Worm (Caenorhabditis elegans) whole organism, L4 larva: ENCODE results near the gene mcu-1.
A peak's percentile ranks its signal among the peaks of the same experiment; 100 is the strongest.

Experiments used
- F49E8.2 ChIP-seq: sonication (generic microtip); optimal IDR thresholded peaks from 2 replicates; lab custom pipeline; 2016; ENCODE audit warnings: missing compliant biosample characterization, mild to moderate bottlenecking, missing genetic modification characterization, borderline replicate concordance
- R02D3.7 ChIP-seq: fragments of 150-350 bp; sonication (generic microtip); optimal IDR thresholded peaks from 3 replicates; lab custom pipeline; 2014; ENCODE audit warnings: missing biosample characterization, missing genetic modification characterization
- ZK337.2 ChIP-seq: fragments of 200-800 bp; sonication (Bioruptor generic); IDR thresholded peaks from 2 replicates; pipeline ENCODE4 v1.3.6; 2022; ENCODE audit warnings: missing genetic modification reagents, missing genetic modification characterization, missing compliant biosample characterization
- attf-4 ChIP-seq: sonication (generic microtip); optimal IDR thresholded peaks from 3 replicates; lab custom pipeline; 2017; ENCODE audit warnings: missing biosample characterization, missing genetic modification characterization
- ceh-28 ChIP-seq: fragments of 150-350 bp; optimal IDR thresholded peaks from 2 replicates; lab custom pipeline; 2014; ENCODE audit warnings: missing biosample characterization, missing genetic modification reagents, missing genetic modification characterization
- ceh-32 ChIP-seq: sonication (generic microtip); optimal IDR thresholded peaks from 2 replicates; lab custom pipeline; 2016; ENCODE audit warnings: mild to moderate bottlenecking, missing genetic modification characterization, missing compliant biosample characterization; ENCODE audit not compliant: poor library complexity
- ceh-62 ChIP-seq: sonication (generic microtip); optimal IDR thresholded peaks from 2 replicates; lab custom pipeline; 2017; ENCODE audit warnings: missing biosample characterization, missing genetic modification characterization
- ceh-82 ChIP-seq: sonication (generic microtip); optimal IDR thresholded peaks from 2 replicates; lab custom pipeline; 2017; ENCODE audit warnings: missing biosample characterization, missing genetic modification characterization
- daf-12 ChIP-seq: fragments of 150-350 bp; optimal IDR thresholded peaks from 2 replicates; lab custom pipeline; 2014; ENCODE audit warnings: missing biosample characterization, missing genetic modification reagents, missing genetic modification characterization
- daf-16 ChIP-seq, 3 experiments: sonication (generic microtip); optimal IDR thresholded peaks; 2 replicates each; lab custom pipeline; 2016 to 2017; ENCODE audit warnings: missing genetic modification characterization in 3 of 3, missing genetic modification reagents in 3 of 3, mild to moderate bottlenecking in 2 of 3, missing compliant biosample characterization in 2 of 3, missing biosample characterization in 1 of 3, moderate library complexity in 1 of 3
- dmd-6 ChIP-seq: fragments of 200-800 bp; sonication (Bioruptor generic); IDR thresholded peaks from 2 replicates; pipeline ENCODE4 v1.3.6; 2022; ENCODE audit warnings: missing genetic modification reagents, missing genetic modification characterization, missing compliant biosample characterization
- dmd-8 ChIP-seq: fragments of 200-800 bp; sonication (Bioruptor generic); IDR thresholded peaks from 2 replicates; pipeline ENCODE4 v1.3.6; 2022; ENCODE audit warnings: missing genetic modification characterization, missing compliant biosample characterization
- dmd-9 ChIP-seq: fragments of 200-800 bp; sonication (Bioruptor generic); IDR thresholded peaks from 2 replicates; pipeline ENCODE4 v1.3.6; 2022; ENCODE audit warnings: missing genetic modification reagents, missing genetic modification characterization, missing compliant biosample characterization
- dpl-1 ChIP-seq: fragments of 150-350 bp; optimal IDR thresholded peaks from 2 replicates; lab custom pipeline; 2014; ENCODE audit warnings: missing biosample characterization, missing genetic modification reagents, missing genetic modification characterization
- duxl-1 ChIP-seq: sonication (generic microtip); optimal IDR thresholded peaks from 2 replicates; lab custom pipeline; 2016; ENCODE audit warnings: mild to moderate bottlenecking, missing genetic modification characterization, moderate library complexity, missing compliant biosample characterization; ENCODE audit not compliant: poor library complexity
- dve-1 ChIP-seq: sonication (generic microtip); optimal IDR thresholded peaks from 2 replicates; lab custom pipeline; 2017; ENCODE audit warnings: antibody characterized with exemption, mild to moderate bottlenecking, missing genetic modification characterization, missing compliant biosample characterization; ENCODE audit not compliant: insufficient read depth
- egl-27 ChIP-seq: sonication (generic microtip); optimal IDR thresholded peaks from 3 replicates; lab custom pipeline; 2017; ENCODE audit warnings: missing biosample characterization, missing genetic modification reagents, missing genetic modification characterization
- fos-1 ChIP-seq: fragments of 150-350 bp; optimal IDR thresholded peaks from 2 replicates; lab custom pipeline; 2014; ENCODE audit warnings: missing biosample characterization, missing genetic modification characterization
- hlh-30 ChIP-seq: sonication (generic microtip); optimal IDR thresholded peaks from 2 replicates; lab custom pipeline; 2017; ENCODE audit warnings: antibody characterized with exemption, mild to moderate bottlenecking, missing genetic modification characterization, missing compliant biosample characterization; ENCODE audit not compliant: insufficient read depth
- lim-7 ChIP-seq: fragments of 200-800 bp; sonication (Bioruptor generic); IDR thresholded peaks from 2 replicates; pipeline ENCODE4 v1.3.6; 2022; ENCODE audit warnings: missing genetic modification characterization, missing compliant biosample characterization
- lsy-2 ChIP-seq, 2 experiments: fragments of 150-350 bp in 1 of 2; sonication (generic microtip) in 1 of 2; optimal IDR thresholded peaks; 2 replicates each; lab custom pipeline; 2014 to 2017; ENCODE audit warnings: missing biosample characterization in 2 of 2, missing genetic modification characterization in 2 of 2
- madf-9 ChIP-seq: fragments of 200-800 bp; sonication (Bioruptor generic); conservative IDR thresholded peaks from 2 replicates; pipeline ENCODE4 v1.3.6; 2022; ENCODE audit warnings: missing genetic modification reagents, missing genetic modification characterization, missing compliant biosample characterization
- mdl-1 ChIP-seq, 2 experiments: fragments of 150-350 bp in 1 of 2; sonication (generic microtip) in 1 of 2; optimal IDR thresholded peaks; 2 replicates each; lab custom pipeline; 2014 to 2017; ENCODE audit warnings: missing biosample characterization in 2 of 2, missing genetic modification characterization in 2 of 2
- mep-1 ChIP-seq: fragments of 150-350 bp; sonication (generic microtip); optimal IDR thresholded peaks from 3 replicates; lab custom pipeline; 2014; ENCODE audit warnings: missing biosample characterization, missing genetic modification characterization
- mxl-3 ChIP-seq: fragments of 200-800 bp; sonication (Bioruptor generic); optimal IDR thresholded peaks from 2 replicates; lab custom pipeline; 2018; ENCODE audit warnings: mild to moderate bottlenecking, missing genetic modification characterization, missing compliant biosample characterization
- nhr-10 ChIP-seq: fragments of 150-350 bp; optimal IDR thresholded peaks from 2 replicates; lab custom pipeline; 2014; ENCODE audit warnings: missing biosample characterization, missing genetic modification characterization
- nhr-11 ChIP-seq: fragments of 150-350 bp; optimal IDR thresholded peaks from 2 replicates; lab custom pipeline; 2014; ENCODE audit warnings: missing biosample characterization, missing genetic modification characterization
- nhr-237 ChIP-seq: sonication (generic microtip); optimal IDR thresholded peaks from 2 replicates; lab custom pipeline; 2017; ENCODE audit warnings: missing biosample characterization, missing genetic modification characterization
- nhr-25 ChIP-seq: sonication (generic microtip); optimal IDR thresholded peaks from 2 replicates; lab custom pipeline; 2017; ENCODE audit warnings: missing genetic modification characterization, mild to moderate bottlenecking, missing compliant biosample characterization, antibody characterized with exemption, moderate library complexity, borderline replicate concordance; ENCODE audit not compliant: insufficient read depth
- nhr-41 ChIP-seq: fragments of 200-800 bp; sonication (Bioruptor generic); IDR thresholded peaks from 2 replicates; pipeline ENCODE4 v1.3.6; 2022; ENCODE audit warnings: missing genetic modification reagents, missing genetic modification characterization, missing compliant biosample characterization
- nhr-77 ChIP-seq: fragments of 150-350 bp; optimal IDR thresholded peaks from 2 replicates; lab custom pipeline; 2014; ENCODE audit warnings: missing biosample characterization, missing genetic modification characterization
- pha-4 ChIP-seq, 2 experiments: fragments of 150-350 bp in 1 of 2; fragments of 200-800 bp in 1 of 2; sonication (Bioruptor generic) in 1 of 2; IDR thresholded peaks in 1 of 2; optimal IDR thresholded peaks in 1 of 2; 2 replicates each; pipeline versions ENCODE4 v1.3.6 to Lab custom; 2014 to 2022; ENCODE audit warnings: missing genetic modification characterization in 2 of 2, missing genetic modification reagents in 2 of 2, missing biosample characterization in 1 of 2, missing compliant biosample characterization in 1 of 2
- php-3 ChIP-seq: fragments of 200-800 bp; sonication (Bioruptor generic); IDR thresholded peaks from 2 replicates; pipeline ENCODE4 v1.3.6; 2022; ENCODE audit warnings: missing genetic modification reagents, missing genetic modification characterization, missing compliant biosample characterization
- rbr-2 ChIP-seq: sonication (generic microtip); optimal IDR thresholded peaks from 2 replicates; lab custom pipeline; 2016; ENCODE audit warnings: missing genotype, missing genetic modification characterization, missing compliant biosample characterization
- saeg-2 ChIP-seq: fragments of 200-800 bp; sonication (Bioruptor generic); IDR thresholded peaks from 2 replicates; pipeline ENCODE4 v1.3.6; 2022; ENCODE audit warnings: missing genetic modification reagents, missing genetic modification characterization, missing compliant biosample characterization
- sdz-12 ChIP-seq: fragments of 200-800 bp; sonication (Bioruptor generic); optimal IDR thresholded peaks from 2 replicates; lab custom pipeline; 2018; ENCODE audit warnings: mild to moderate bottlenecking, missing genetic modification characterization, missing compliant biosample characterization
- snpc-1.2 ChIP-seq: fragments of 200-800 bp; sonication (Bioruptor generic); IDR thresholded peaks from 2 replicates; pipeline ENCODE4 v1.3.6; 2022; ENCODE audit warnings: missing genetic modification reagents, missing genetic modification characterization, missing compliant biosample characterization
- snpc-4 ChIP-seq: fragments of 150-350 bp; optimal IDR thresholded peaks from 2 replicates; lab custom pipeline; 2014; ENCODE audit warnings: missing biosample characterization, missing genetic modification characterization
- tag-97 ChIP-seq: fragments of 200-800 bp; sonication (Bioruptor generic); IDR thresholded peaks from 2 replicates; pipeline ENCODE4 v1.3.6; 2022; ENCODE audit warnings: missing genetic modification characterization, missing compliant biosample characterization
- zag-1 ChIP-seq: fragments of 150-350 bp; optimal IDR thresholded peaks from 2 replicates; lab custom pipeline; 2014; ENCODE audit warnings: missing biosample characterization, missing genetic modification characterization
- zip-11 ChIP-seq: fragments of 200-800 bp; sonication (Bioruptor generic); IDR thresholded peaks from 2 replicates; pipeline ENCODE4 v1.3.6; 2022; ENCODE audit warnings: missing genetic modification characterization, missing compliant biosample characterization
- ztf-11 ChIP-seq: fragments of 150-350 bp; optimal IDR thresholded peaks from 2 replicates; lab custom pipeline; 2014; ENCODE audit warnings: missing biosample characterization, missing genetic modification characterization
- ztf-7 ChIP-seq: fragments of 150-350 bp; optimal IDR thresholded peaks from 2 replicates; lab custom pipeline; 2014; ENCODE audit warnings: missing biosample characterization, missing genetic modification characterization

mcu-1 gene

ce11 chrIV:5947555-5948151 lies 8.6 kb upstream of the mcu-1 start, which contains the start of gene rps-25 (continued):
- TF ChIP-seq ztf-11 (no peak), egl-27 (tag; lab: Kevin White, UChicago) (no peak), mxl-3 (GFP tag; lab: Kevin White, UChicago) (no peak), ceh-82 (tag; lab: Kevin White, UChicago) (no peak), dmd-6 (GFP tag; lab: Robert Waterston, UW) (no peak), fos-1 (no peak), tag-97 (GFP tag; lab: Robert Waterston, UW) (no peak), sdz-12 (GFP tag; lab: Kevin White, UChicago) (no peak), R02D3.7 (tag; lab: Kevin White, UChicago) (no peak), attf-4 (tag; lab: Kevin White, UChicago) (no peak), daf-16 (GFP tag; optimal IDR thresholded peaks at IDR 0.05; lab: Kevin White, UChicago) (no peak), daf-16 (tag; optimal IDR thresholded peaks at IDR 0.05; lab: Kevin White, UChicago) (peak; percentile 40), zag-1 (no peak), dmd-8 (GFP tag; lab: Robert Waterston, UW) (no peak), rbr-2 (tag; lab: Kevin White, UChicago) (no peak), duxl-1 (tag; lab: Kevin White, UChicago) (no peak), ztf-7 (tag; lab: Kevin White, UChicago) (no peak), snpc-4 (tag; lab: Kevin White, UChicago) (no peak), nhr-41 (GFP tag; lab: Robert Waterston, UW) (no peak), madf-9 (GFP tag; lab: Robert Waterston, UW) (no peak), ceh-32 (tag; lab: Kevin White, UChicago) (no peak), saeg-2 (GFP tag; lab: Robert Waterston, UW) (no peak), lim-7 (GFP tag; lab: Robert Waterston, UW) (no peak), zip-11 (GFP tag; lab: Robert Waterston, UW) (no peak), nhr-25 (no peak), dmd-9 (GFP tag; lab: Robert Waterston, UW) (no peak), ceh-62 (tag; lab: Kevin White, UChicago) (no peak), ZK337.2 (GFP tag; lab: Robert Waterston, UW) (no peak), nhr-77 (peak; percentile 58), ceh-28 (tag; lab: Kevin White, UChicago) (no peak), mep-1 (tag; lab: Kevin White, UChicago) (peak; percentile 67), nhr-237 (tag; lab: Kevin White, UChicago) (no peak), lsy-2 (tag; optimal IDR thresholded peaks at IDR 0.05; lab: Kevin White, UChicago) (peak in 1 of 2 experiments; percentile 94), hlh-30 (tag; lab: Kevin White, UChicago) (peak; percentile 52), mdl-1 (tag; optimal IDR thresholded peaks at IDR 0.05; lab: Kevin White, UChicago) (no peak), dve-1 (peak; percentile 57), php-3 (GFP tag; lab: Robert Waterston, UW) (no peak), F49E8.2 (tag; lab: Kevin White, UChicago) (peak; percentile 1), daf-12 (tag; lab: Kevin White, UChicago) (no peak), pha-4 (GFP tag; IDR thresholded peaks at IDR 0.05; lab: Robert Waterston, UW) (0 out of 2 replicates have a peak, but pooled peaks have one; percentile 25), pha-4 (tag; optimal IDR thresholded peaks at IDR 0.05; lab: Kevin White, UChicago) (no peak), nhr-11 (tag; lab: Kevin White, UChicago) (no peak), nhr-10 (tag; lab: Kevin White, UChicago) (no peak), snpc-1.2 (peak; percentile 91), dpl-1 (peak; percentile 52)
- TF ChIP-seq, all 104 proteins: peak for 20
